Worm (Caenorhabditis elegans) whole organism, L3 larva: ENCODE results near the gene msp-38.

Experiments used
- ceh-16 ChIP-seq: sonication (generic microtip); optimal IDR thresholded peaks from 2 replicates; lab custom pipeline; 2017; ENCODE audit warnings: missing biosample characterization, missing genetic modification characterization
- elt-3 ChIP-seq, 3 experiments: fragments of 150-350 bp in 1 of 3; sonication (generic microtip) in 2 of 3; optimal IDR thresholded peaks; 2 replicates in 2 of 3; 4 replicates in 1 of 3; lab custom pipeline; 2014 to 2017; ENCODE audit warnings: missing biosample characterization in 3 of 3, missing genetic modification characterization in 3 of 3
- fos-1 ChIP-seq: fragments of 150-350 bp; optimal IDR thresholded peaks from 2 replicates; lab custom pipeline; 2014; ENCODE audit warnings: missing biosample characterization, missing genetic modification characterization
- jun-1 ChIP-seq: fragments of 150-350 bp; optimal IDR thresholded peaks from 2 replicates; lab custom pipeline; 2014; ENCODE audit warnings: missing biosample characterization, missing genetic modification reagents, missing genetic modification characterization
- mml-1 ChIP-seq: fragments of 150-350 bp; sonication (generic microtip); optimal IDR thresholded peaks from 3 replicates; lab custom pipeline; 2014; ENCODE audit warnings: missing biosample characterization, missing genetic modification characterization
- nhr-237 ChIP-seq: fragments of 150-350 bp; optimal IDR thresholded peaks from 2 replicates; lab custom pipeline; 2014; ENCODE audit warnings: missing biosample characterization, missing genetic modification characterization
- pha-4 ChIP-seq: fragments of 150-350 bp; optimal IDR thresholded peaks from 2 replicates; lab custom pipeline; 2014; ENCODE audit warnings: missing biosample characterization, missing genetic modification reagents, missing genetic modification characterization
- snpc-4 ChIP-seq: fragments of 150-350 bp; optimal IDR thresholded peaks from 2 replicates; lab custom pipeline; 2014; ENCODE audit warnings: missing biosample characterization, missing genetic modification characterization

DNA sequence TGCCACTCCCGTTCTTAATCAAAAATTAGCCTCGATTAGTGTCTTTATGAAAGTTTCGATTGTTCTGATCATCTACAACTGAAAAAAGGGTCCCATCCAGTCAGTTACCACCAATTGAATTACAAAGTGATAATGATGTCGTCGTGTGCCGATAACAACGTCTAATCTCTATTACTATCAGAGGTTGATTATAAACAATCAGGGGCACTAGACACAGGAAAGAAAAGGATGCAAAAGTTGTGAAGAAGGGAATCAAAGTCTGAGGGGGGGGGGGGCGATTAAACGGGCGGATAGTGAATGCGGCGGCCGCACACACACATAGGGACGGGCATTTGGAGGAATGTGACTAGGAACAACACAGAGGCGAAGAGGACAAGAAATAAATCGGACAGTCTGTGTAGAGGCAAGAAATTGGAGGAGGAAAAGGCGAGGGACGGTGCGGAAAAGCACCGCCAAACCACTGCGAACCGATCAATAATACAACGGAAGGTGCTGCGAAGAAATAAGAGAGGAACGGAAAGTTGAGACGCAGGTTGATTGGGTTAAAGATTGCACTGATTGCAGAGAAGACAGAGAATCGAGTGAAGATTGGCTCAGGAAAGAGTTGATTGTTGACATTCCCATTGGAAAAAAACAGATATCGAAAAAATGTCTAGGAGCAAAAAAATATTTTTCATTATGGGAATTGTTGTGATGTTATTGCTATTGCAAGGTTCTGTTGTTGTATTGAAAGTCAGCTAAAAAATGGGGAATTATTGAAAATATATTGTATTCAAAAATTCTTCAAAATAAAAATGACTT is 31.6 kb upstream of the msp-38 start:
- TF ChIP-seq jun-1 (tag; lab: Kevin White, UChicago) (no peak), ceh-16 (tag; lab: Kevin White, UChicago) (no peak), fos-1 (no peak), elt-3 (tag; optimal IDR thresholded peaks at IDR 0.05; lab: Kevin White, UChicago) (no peak), nhr-237 (tag; lab: Kevin White, UChicago) (no peak), snpc-4 (tag; lab: Kevin White, UChicago) (no peak), pha-4 (tag; lab: Kevin White, UChicago) (peak; percentile 56), mml-1 (no peak)
